1 worm cellular context compared by ENCODE assay signal in genomic region chrIV:7958092-7958491, ce11.
TF ChIP-seq lines count a peak whose summit lies in the region.

No protein-coding gene starts in this region.

TF ChIP-seq in whole organism, young adult, 124 proteins besides CTCF, POLR2A, EP300 and RAD21 (continued from another document):
- TF ChIP-seq lsl-1 (GFP tag; optimal IDR thresholded peaks at IDR 0.05; lab: Kevin White, UChicago): peak; percentile 92
- TF ChIP-seq ceh-40 (GFP tag; IDR thresholded peaks at IDR 0.05; lab: Robert Waterston, UW): no peak
- no peak for TF ChIP-seq gei-17 (GFP tag; optimal IDR thresholded peaks at IDR 0.05; lab: Kevin White, UChicago)
- TF ChIP-seq rec-8 (tag; optimal IDR thresholded peaks at IDR 0.05; lab: Kevin White, UChicago): no peak
- peak; percentile 71 for TF ChIP-seq xnd-1 (tag; optimal IDR thresholded peaks at IDR 0.05; lab: Kevin White, UChicago)
- TF ChIP-seq pha-4 (tag; optimal IDR thresholded peaks at IDR 0.05; lab: Kevin White, UChicago): no peak
- TF ChIP-seq rpc-1 (optimal IDR thresholded peaks at IDR 0.05; lab: Kevin White, UChicago): no peak
- no peak for TF ChIP-seq rpc-1 (tag; optimal IDR thresholded peaks at IDR 0.05; lab: Kevin White, UChicago)
- TF ChIP-seq B0261.1 (tag; optimal IDR thresholded peaks at IDR 0.05; lab: Kevin White, UChicago): no peak
- no peak for TF ChIP-seq B0035.1 (tag; optimal IDR thresholded peaks at IDR 0.05; lab: Kevin White, UChicago)
- no peak for TF ChIP-seq F55B11.4 (tag; optimal IDR thresholded peaks at IDR 0.05; lab: Kevin White, UChicago; ENCODE audit: borderline replicate concordance, insufficient read depth)
- TF ChIP-seq dox-1 (GFP tag; IDR thresholded peaks at IDR 0.05; lab: Robert Waterston, UW): peak; percentile 54
- TF ChIP-seq efl-1 (GFP tag; optimal IDR thresholded peaks at IDR 0.05; lab: Kevin White, UChicago): peak; percentile 93
TF ChIP-seq in whole organism, young adult: peak in this region for 29.
